Fruit fly (Drosophila melanogaster): ENCODE results near the gene Ca-beta.
A peak's percentile ranks its signal among the peaks of the same experiment; 100 is the strongest.

Gene Ca-beta

DNA sequence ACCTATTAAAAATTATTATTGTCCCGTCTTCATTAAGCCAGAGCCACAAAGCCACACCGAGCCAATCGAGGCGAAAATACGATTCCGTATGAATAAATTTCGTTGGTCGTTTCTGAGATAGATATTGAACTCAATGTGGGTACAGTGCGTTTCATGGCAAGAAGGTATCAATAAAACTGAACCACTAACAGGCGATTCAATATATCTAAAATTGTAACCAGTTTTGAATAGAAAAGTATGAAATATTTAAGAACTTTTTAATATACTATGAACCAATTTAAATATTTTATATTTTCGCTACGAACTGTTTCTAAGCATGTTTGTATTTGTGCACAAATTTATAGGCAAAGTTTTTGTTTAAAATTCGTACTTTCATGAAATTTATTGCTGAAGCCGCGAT is 4.3 kb downstream of the Ca-beta start (continued):
- TF ChIP-seq sc (optimal IDR thresholded peaks at IDR 0.05) (no peak), sc (GFP tag; optimal IDR thresholded peaks at IDR 0.05) (no peak), kni (GFP tag; optimal IDR thresholded peaks at IDR 0.05) (no peak), CG2116 (GFP tag; optimal IDR thresholded peaks at IDR 0.05) (no peak), CG17361 (GFP tag; IDR thresholded peaks at IDR 0.05) (no peak), ken (GFP tag; IDR thresholded peaks at IDR 0.05) (no peak), CkIIα-i1 (GFP tag; IDR thresholded peaks at IDR 0.05) (no peak), CG12769 (tag; optimal IDR thresholded peaks at IDR 0.05) (peak; percentile 75), CG1792 (GFP tag; optimal IDR thresholded peaks at IDR 0.05) (no peak), CG10462 (GFP tag; optimal IDR thresholded peaks at IDR 0.05) (no peak), Deaf1 (tag; optimal IDR thresholded peaks at IDR 0.05) (peak; percentile 21), ara (GFP tag; IDR thresholded peaks at IDR 0.05) (no peak), lbe (GFP tag; optimal IDR thresholded peaks at IDR 0.05) (no peak), Doc2 (GFP tag; IDR thresholded peaks at IDR 0.05) (no peak), CG17829 (tag; optimal IDR thresholded peaks at IDR 0.05) (no peak), GATAe (GFP tag; conservative IDR thresholded peaks at IDR 0.05) (no peak), ssp (GFP tag; IDR thresholded peaks at IDR 0.05) (no peak), NC2β (GFP tag; optimal IDR thresholded peaks at IDR 0.05) (no peak), trh (GFP tag; optimal IDR thresholded peaks at IDR 0.05) (no peak), dimm (GFP tag; IDR thresholded peaks at IDR 0.05) (no peak), cas (GFP tag; IDR thresholded peaks at IDR 0.05) (no peak), NK7.1 (GFP tag; optimal IDR thresholded peaks at IDR 0.05) (no peak), crp (GFP tag; optimal IDR thresholded peaks at IDR 0.05) (no peak), grn (GFP tag; optimal IDR thresholded peaks at IDR 0.05) (no peak), CG17568 (GFP tag; optimal IDR thresholded peaks at IDR 0.05) (peak; percentile 28), Hsf (GFP tag; optimal IDR thresholded peaks at IDR 0.05) (peak; percentile 44), HLH3B (GFP tag; IDR thresholded peaks at IDR 0.05) (no peak), scrt (GFP tag; optimal IDR thresholded peaks at IDR 0.05) (peak; percentile 54), ERR (GFP tag; optimal IDR thresholded peaks at IDR 0.05) (no peak), CG8290 (GFP tag; optimal IDR thresholded peaks at IDR 0.05) (no peak), CG8290 (tag; optimal IDR thresholded peaks at IDR 0.05) (peak in 1 of 2 experiments; percentile 74), slou (GFP tag; optimal IDR thresholded peaks at IDR 0.05) (no peak), Xbp1 (GFP tag; optimal IDR thresholded peaks at IDR 0.05) (peak; percentile 46), jing (GFP tag; optimal IDR thresholded peaks at IDR 0.05) (no peak), Sox100B (GFP tag; optimal IDR thresholded peaks at IDR 0.05) (no peak), CG6854 (GFP tag; optimal IDR thresholded peaks at IDR 0.05) (no peak), tgo (GFP tag; IDR thresholded peaks at IDR 0.05) (no peak), fd96Cb (tag; optimal IDR thresholded peaks at IDR 0.05) (no peak), CG3995 (GFP tag; optimal IDR thresholded peaks at IDR 0.05) (no peak), gfzf (GFP tag; optimal IDR thresholded peaks at IDR 0.05) (no peak), kah (GFP tag; optimal IDR thresholded peaks at IDR 0.05) (no peak), Six4 (GFP tag; optimal IDR thresholded peaks at IDR 0.05) (no peak), CG11696 (GFP tag; IDR thresholded peaks at IDR 0.05) (peak; percentile 54; the same call in 1 of the 2 replicates), Elba2 (GFP tag; optimal IDR thresholded peaks at IDR 0.05) (no peak), CG5245 (GFP tag; optimal IDR thresholded peaks at IDR 0.05) (no peak), CG7556 (GFP tag; optimal IDR thresholded peaks at IDR 0.05) (peak; percentile 56), CG12155 (GFP tag; optimal IDR thresholded peaks at IDR 0.05) (peak; percentile 68), aop (GFP tag; IDR thresholded peaks at IDR 0.05) (no peak), toy (GFP tag; IDR thresholded peaks at IDR 0.05) (no peak), CG8359 (GFP tag; optimal IDR thresholded peaks at IDR 0.05; ENCODE audit: borderline replicate concordance) (no peak), NC2α (GFP tag; optimal IDR thresholded peaks at IDR 0.05) (no peak), HLH54F (GFP tag; optimal IDR thresholded peaks at IDR 0.05) (peak; percentile 62), chm (GFP tag; IDR thresholded peaks at IDR 0.05) (no peak; the same call in 1 of the 2 replicates), Spps (tag; optimal IDR thresholded peaks at IDR 0.05) (no peak)
